Fruit fly (Drosophila melanogaster): Measurements from ENCODE around the gene CG4101.

- TF ChIP-seq h (optimal IDR thresholded peaks at IDR 0.05), result no peak
- no peak for TF ChIP-seq Sin3A (optimal IDR thresholded peaks at IDR 0.05)
- no peak for TF ChIP-seq ttk (optimal IDR thresholded peaks at IDR 0.05)
- no peak for TF ChIP-seq insv (optimal IDR thresholded peaks at IDR 0.05)
- TF ChIP-seq Myc (optimal IDR thresholded peaks at IDR 0.05), result no peak
Measured at dm6 chr3L:16590860-16591259, 21.4 kb upstream of the CG4101 start, which contains the start of gene tra.

All from Kc167 (cell line).